Worm (Caenorhabditis elegans): ENCODE results near the gene R11D1.10.

The R11D1.10 gene

ce11 chrV:12728062-12728665, 1.2 kb upstream of the R11D1.10 start, which contains the start of the genes rpl-28 and mrpl-49 (continued):
- no peak for TF ChIP-seq daf-16 (GFP tag; optimal IDR thresholded peaks at IDR 0.05)
- TF ChIP-seq daf-16 (tag; optimal IDR thresholded peaks at IDR 0.05): peak; percentile 57
- TF ChIP-seq nhr-77 (tag; optimal IDR thresholded peaks at IDR 0.05): peak; percentile 96
- TF ChIP-seq lir-3 (tag; optimal IDR thresholded peaks at IDR 0.05): no peak
- no peak for TF ChIP-seq duxl-1 (tag; optimal IDR thresholded peaks at IDR 0.05; ENCODE audit: poor library complexity)
- TF ChIP-seq nhr-25 (tag; optimal IDR thresholded peaks at IDR 0.05; ENCODE audit: borderline replicate concordance, insufficient read depth): peak; percentile 35
- TF ChIP-seq ZK546.5 (tag; optimal IDR thresholded peaks at IDR 0.05): no peak
- no peak for TF ChIP-seq spr-1 (tag; optimal IDR thresholded peaks at IDR 0.05)
- TF ChIP-seq dmd-8 (GFP tag; IDR thresholded peaks at IDR 0.05): no peak
- TF ChIP-seq nhr-102 (tag; optimal IDR thresholded peaks at IDR 0.05): peak; percentile 54
- TF ChIP-seq nhr-237 (tag; optimal IDR thresholded peaks at IDR 0.05): no peak
- TF ChIP-seq dmd-6 (GFP tag; IDR thresholded peaks at IDR 0.05): peak; percentile 67
- TF ChIP-seq daf-12 (tag; optimal IDR thresholded peaks at IDR 0.05): no peak
- TF ChIP-seq F44E2.7 (GFP tag; IDR thresholded peaks at IDR 0.05): no peak
- peak; percentile 79 for TF ChIP-seq R02D3.7 (tag; optimal IDR thresholded peaks at IDR 0.05)
- peak; percentile 86 for TF ChIP-seq lin-15B (tag; optimal IDR thresholded peaks at IDR 0.05)
- no peak for TF ChIP-seq saeg-2 (GFP tag; IDR thresholded peaks at IDR 0.05)
- TF ChIP-seq rbr-2 (tag; optimal IDR thresholded peaks at IDR 0.05): peak; percentile 73
- TF ChIP-seq unc-62 (GFP tag; optimal IDR thresholded peaks at IDR 0.05 in 1 of 2): peak in 1 of 2 experiments; percentile 71
- no peak for TF ChIP-seq unc-62 (tag; optimal IDR thresholded peaks at IDR 0.05)
- TF ChIP-seq ama-1 (optimal IDR thresholded peaks at IDR 0.05): peak; percentile 17
- no peak for TF ChIP-seq snpc-4 (tag; optimal IDR thresholded peaks at IDR 0.05)
- no peak for TF ChIP-seq ceh-32 (tag; optimal IDR thresholded peaks at IDR 0.05; ENCODE audit: poor library complexity)
- 0 out of 2 replicates have a peak, but pooled peaks have one; percentile 26 for TF ChIP-seq madf-9 (GFP tag; conservative IDR thresholded peaks at IDR 0.05)
- peak; percentile 42 for TF ChIP-seq pqm-1 (tag; optimal IDR thresholded peaks at IDR 0.05)
- peak; percentile 80 for TF ChIP-seq nhr-28 (tag; optimal IDR thresholded peaks at IDR 0.05)
- TF ChIP-seq ceh-44 (GFP tag; IDR thresholded peaks at IDR 0.05): no peak
- TF ChIP-seq nhr-11 (tag; optimal IDR thresholded peaks at IDR 0.05): peak; percentile 88
- TF ChIP-seq hlh-30 (tag; optimal IDR thresholded peaks at IDR 0.05; ENCODE audit: insufficient read depth): peak; percentile 76
- TF ChIP-seq ceh-28 (tag; optimal IDR thresholded peaks at IDR 0.05): no peak
- peak; percentile 97 for TF ChIP-seq lin-38 (GFP tag; IDR thresholded peaks at IDR 0.05)
- peak; percentile 29 for TF ChIP-seq lin-13 (GFP tag; optimal IDR thresholded peaks at IDR 0.05)
- TF ChIP-seq ces-1 (GFP tag; optimal IDR thresholded peaks at IDR 0.05): no peak
- no peak for TF ChIP-seq daf-19 (GFP tag; conservative IDR thresholded peaks at IDR 0.05)
- TF ChIP-seq dve-1 (tag; optimal IDR thresholded peaks at IDR 0.05; ENCODE audit: insufficient read depth): peak; percentile 90
- TF ChIP-seq dpl-1 (GFP tag; optimal IDR thresholded peaks at IDR 0.05): peak; percentile 85
- 0 out of 2 replicates have a peak, but pooled peaks have one; percentile 57 for TF ChIP-seq nhr-42 (GFP tag; IDR thresholded peaks at IDR 0.05)
- TF ChIP-seq Y48G9A.11 (GFP tag; IDR thresholded peaks at IDR 0.05): peak; percentile 99

- TF ChIP-seq pqm-1 (tag; optimal IDR thresholded peaks at IDR 0.05) (peak; percentile 58), dve-1 (tag; optimal IDR thresholded peaks at IDR 0.05; ENCODE audit: insufficient read depth) (peak; percentile 42), hlh-11 (tag; optimal IDR thresholded peaks at IDR 0.05) (peak; percentile 19), daf-16 (GFP tag; optimal IDR thresholded peaks at IDR 0.05) (no peak), daf-16 (tag; optimal IDR thresholded peaks at IDR 0.05) (peak; percentile 56), F49E8.2 (tag; optimal IDR thresholded peaks at IDR 0.05; ENCODE audit: borderline replicate concordance) (no peak), nhr-28 (tag; optimal IDR thresholded peaks at IDR 0.05) (peak; percentile 61), daf-8 (GFP tag; IDR thresholded peaks at IDR 0.05) (no peak), nhr-77 (tag; optimal IDR thresholded peaks at IDR 0.05) (peak; percentile 55)
Measured at ce11 chrV:12732734-12733133, 3.4 kb downstream of the R11D1.10 start.

Measured in whole organism, L4 larva.